Fruit fly (Drosophila melanogaster): ENCODE data around the gene sinah.

Gene sinah

dm6 chr3L:16887272-16887671 lies 28.4 kb downstream of the sinah start (continued):
- TF ChIP-seq vfl (GFP tag; optimal IDR thresholded peaks at IDR 0.05) (no peak), CG12769 (tag; optimal IDR thresholded peaks at IDR 0.05) (peak; percentile 73), crol (GFP tag; IDR thresholded peaks at IDR 0.05) (peak; percentile 65; the same call in 1 of the 2 replicates)

dm6 chr3L:16889545-16889944 lies 30.7 kb downstream of the sinah start:
- TF ChIP-seq sr (GFP tag; IDR thresholded peaks at IDR 0.05), result peak; percentile 72; the same call in 2 of the 3 replicates
- 0 out of 2 replicates have a peak, but pooled peaks have one; percentile 8 for TF ChIP-seq dati (GFP tag; IDR thresholded peaks at IDR 0.05)
- TF ChIP-seq amos (GFP tag; IDR thresholded peaks at IDR 0.05; ENCODE audit: partially characterized antibody), result 0 out of 2 replicates have a peak, but pooled peaks have one; percentile 9
- no peak for TF ChIP-seq Doc2 (GFP tag; IDR thresholded peaks at IDR 0.05)
- TF ChIP-seq CG7987 (GFP tag; optimal IDR thresholded peaks at IDR 0.05), result peak; percentile 5
- TF ChIP-seq CG6791 (GFP tag; IDR thresholded peaks at IDR 0.05; ENCODE audit: partially characterized antibody), result peak; percentile 60; the same call in 2 of the 3 replicates
- TF ChIP-seq dysf (GFP tag; IDR thresholded peaks at IDR 0.05), result 0 out of 3 replicates have a peak, but pooled peaks have one; percentile 11
- TF ChIP-seq CG4617 (GFP tag; optimal IDR thresholded peaks at IDR 0.05; ENCODE audit: borderline replicate concordance), result no peak
- TF ChIP-seq CG12769 (tag; optimal IDR thresholded peaks at IDR 0.05), result peak; percentile 57
- peak; percentile 6 for TF ChIP-seq gfzf (GFP tag; optimal IDR thresholded peaks at IDR 0.05)
- peak; percentile 24 for TF ChIP-seq nau (GFP tag; optimal IDR thresholded peaks at IDR 0.05)
- peak; percentile 17 for TF ChIP-seq CG15514 (GFP tag; optimal IDR thresholded peaks at IDR 0.05)
- peak; percentile 7; the same call in 1 of the 2 replicates for TF ChIP-seq E2f2 (GFP tag; IDR thresholded peaks at IDR 0.05)
- TF ChIP-seq unc-4 (GFP tag; IDR thresholded peaks at IDR 0.05; ENCODE audit: partially characterized antibody), result no peak
- TF ChIP-seq CG11695 (GFP tag; IDR thresholded peaks at IDR 0.05), result 0 out of 3 replicates have a peak, but pooled peaks have one; percentile 13
- TF ChIP-seq Rfx (GFP tag; IDR thresholded peaks at IDR 0.05), result peak; percentile 19; the same call in 1 of the 2 replicates
- no peak for TF ChIP-seq ac (GFP tag; optimal IDR thresholded peaks at IDR 0.05)
- TF ChIP-seq CG12071 (GFP tag; optimal IDR thresholded peaks at IDR 0.05), result peak; percentile 4
- TF ChIP-seq stwl (tag; optimal IDR thresholded peaks at IDR 0.05), result peak; percentile 95
- no peak for TF ChIP-seq CG8290 (GFP tag; optimal IDR thresholded peaks at IDR 0.05)
- TF ChIP-seq CG8290 (tag; optimal IDR thresholded peaks at IDR 0.05), result peak in 1 of 2 experiments; percentile 40
- no peak for TF ChIP-seq ranshi (GFP tag; IDR thresholded peaks at IDR 0.05)
- no peak for TF ChIP-seq CG12744 (GFP tag; optimal IDR thresholded peaks at IDR 0.05)
- no peak for TF ChIP-seq dm (GFP tag; optimal IDR thresholded peaks at IDR 0.05)
- TF ChIP-seq Med (GFP tag), result peak; percentile 64
- TF ChIP-seq phol (tag; optimal IDR thresholded peaks at IDR 0.05), result no peak
- TF ChIP-seq emc (GFP tag; optimal IDR thresholded peaks at IDR 0.05), result no peak
- no peak for TF ChIP-seq pita (GFP tag; optimal IDR thresholded peaks at IDR 0.05)
- TF ChIP-seq NFAT (GFP tag; IDR thresholded peaks at IDR 0.05), result no peak
- TF ChIP-seq CG15479 (GFP tag; optimal IDR thresholded peaks at IDR 0.05), result no peak
- TF ChIP-seq CG3163 (GFP tag; optimal IDR thresholded peaks at IDR 0.05), result no peak
- TF ChIP-seq CG13287 (GFP tag; IDR thresholded peaks at IDR 0.05; ENCODE audit: partially characterized antibody), result peak; percentile 41
- TF ChIP-seq zen2 (GFP tag; IDR thresholded peaks at IDR 0.05; ENCODE audit: partially characterized antibody), result 0 out of 3 replicates have a peak, but pooled peaks have one; percentile 29
- TF ChIP-seq gce (GFP tag; IDR thresholded peaks at IDR 0.05), result 0 out of 3 replicates have a peak, but pooled peaks have one; percentile 37

- TF ChIP-seq z (GFP tag; IDR thresholded peaks at IDR 0.05) (no peak), Ada2b (GFP tag; IDR thresholded peaks at IDR 0.05) (peak; percentile 88), run (tag; optimal IDR thresholded peaks at IDR 0.05) (peak; percentile 82), CG8359 (GFP tag; optimal IDR thresholded peaks at IDR 0.05; ENCODE audit: borderline replicate concordance) (peak; percentile 100), ash1 (GFP tag; optimal IDR thresholded peaks at IDR 0.05) (no peak), CG11398 (GFP tag; optimal IDR thresholded peaks at IDR 0.05) (peak; percentile 79), CG13775 (GFP tag; optimal IDR thresholded peaks at IDR 0.05) (peak; percentile 81), toy (GFP tag; IDR thresholded peaks at IDR 0.05) (peak; percentile 63; the same call in 1 of the 2 replicates), Xbp1 (GFP tag; optimal IDR thresholded peaks at IDR 0.05) (peak; percentile 93), lmd (GFP tag; IDR thresholded peaks at IDR 0.05) (peak; percentile 90), pho (GFP tag; optimal IDR thresholded peaks at IDR 0.05) (peak; percentile 64), luna (GFP tag; optimal IDR thresholded peaks at IDR 0.05) (peak; percentile 47)
Observed at dm6 chr3L:16890650-16891336, 31.9 kb downstream of the sinah start.
